Fruit fly (Drosophila melanogaster): Measurements from ENCODE around the gene ds.

DNA sequence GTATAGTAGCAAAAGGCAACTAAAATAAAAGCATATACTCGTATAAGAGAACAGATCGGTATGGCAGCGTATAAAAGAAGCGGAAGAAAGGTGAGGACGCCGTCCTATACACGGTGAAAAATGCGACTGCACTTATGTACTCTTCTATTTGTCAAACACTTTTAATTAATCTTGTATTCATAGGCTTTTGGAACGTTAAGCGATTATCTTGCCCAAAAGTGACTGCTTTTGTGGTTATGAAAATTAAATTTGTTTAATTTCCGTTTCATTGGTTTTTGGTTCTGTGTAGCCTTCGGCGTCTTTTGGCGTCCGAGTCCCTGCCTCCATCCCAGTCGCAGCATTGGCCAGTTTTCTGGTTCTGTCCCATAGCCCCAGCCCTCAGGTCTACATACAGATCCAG, 44.0 kb downstream of the ds start:
- TF ChIP-seq CG10348 (GFP tag; IDR thresholded peaks at IDR 0.05): no peak
- TF ChIP-seq CG13204 (GFP tag; optimal IDR thresholded peaks at IDR 0.05): peak; percentile 87
- peak; percentile 32 for TF ChIP-seq CG8301 (tag; optimal IDR thresholded peaks at IDR 0.05)
- peak; percentile 87 for TF ChIP-seq Pif1A (GFP tag; optimal IDR thresholded peaks at IDR 0.05)

All from whole organism, pupa.